Fruit fly (Drosophila melanogaster): ENCODE measurements around the gene CG32201.

The CG32201 gene

dm6 chr3L:18627657-18628455 lies 18.4 kb downstream of the CG32201 start:
- TF ChIP-seq noc (tag; optimal IDR thresholded peaks at IDR 0.05) = no peak

dm6 chr3L:18628458-18628857 lies 19.0 kb downstream of the CG32201 start:
- TF ChIP-seq noc (tag; optimal IDR thresholded peaks at IDR 0.05) = peak; percentile 7

dm6 chr3L:18629874-18630273 lies 20.5 kb downstream of the CG32201 start:
- no peak for TF ChIP-seq noc (tag; optimal IDR thresholded peaks at IDR 0.05)

dm6 chr3L:18632187-18632635 lies 22.8 kb downstream of the CG32201 start:
- peak; percentile 43 for TF ChIP-seq noc (tag; optimal IDR thresholded peaks at IDR 0.05)

- peak; percentile 22 for TF ChIP-seq noc (tag; optimal IDR thresholded peaks at IDR 0.05)
Measured at dm6 chr3L:18633084-18633483, 23.7 kb downstream of the CG32201 start.

dm6 chr3L:18634792-18635471 lies 25.5 kb downstream of the CG32201 start:
- TF ChIP-seq noc (tag; optimal IDR thresholded peaks at IDR 0.05) = peak; percentile 73

- TF ChIP-seq noc (tag; optimal IDR thresholded peaks at IDR 0.05) = no peak
Measured at dm6 chr3L:18636782-18637181, 27.4 kb downstream of the CG32201 start.

dm6 chr3L:18637348-18637747 lies 27.9 kb downstream of the CG32201 start:
- TF ChIP-seq noc (tag; optimal IDR thresholded peaks at IDR 0.05) = no peak

- TF ChIP-seq noc (tag; optimal IDR thresholded peaks at IDR 0.05) = no peak
Measured at dm6 chr3L:18638043-18638442, 28.6 kb downstream of the CG32201 start.

dm6 chr3L:18638487-18638886 lies 29.1 kb downstream of the CG32201 start:
- no peak for TF ChIP-seq noc (tag; optimal IDR thresholded peaks at IDR 0.05)

- peak; percentile 97 for TF ChIP-seq noc (tag; optimal IDR thresholded peaks at IDR 0.05)
Measured at dm6 chr3L:18640584-18641527, 31.4 kb downstream of the CG32201 start.

dm6 chr3L:18643222-18643621 lies 33.8 kb downstream of the CG32201 start:
- no peak for TF ChIP-seq noc (tag; optimal IDR thresholded peaks at IDR 0.05)

- TF ChIP-seq noc (tag; optimal IDR thresholded peaks at IDR 0.05) = no peak
Measured at dm6 chr3L:18653737-18654136, 44.3 kb downstream of the CG32201 start.

Measured in whole organism, larva.